Fruit fly (Drosophila melanogaster) whole organism, embryonic: ENCODE data around the gene ind.

Source experiments
- Aef1 ChIP-seq: fragments of 200-800 bp; sonication (Bioruptor generic); IDR thresholded peaks from 3 replicates; pipeline ENCODE4 v1.3.6; 2022; ENCODE audit warnings: missing biosample characterization, missing genetic modification characterization
- Atf3 ChIP-seq: fragments of 200-800 bp; sonication (Bioruptor generic); optimal IDR thresholded peaks from 3 replicates; lab custom pipeline; 2016; ENCODE audit warnings: missing biosample characterization, missing genetic modification characterization
- C15 ChIP-seq: fragments of 200-800 bp; sonication (Bioruptor generic); IDR thresholded peaks from 3 replicates; pipeline ENCODE4 v1.3.6; 2022; ENCODE audit warnings: missing biosample characterization, missing genetic modification characterization
- CG10209 ChIP-seq: fragments of 200-800 bp; sonication (Bioruptor generic); optimal IDR thresholded peaks from 3 replicates; lab custom pipeline; 2017; ENCODE audit warnings: missing biosample characterization, mild to moderate bottlenecking, missing genetic modification characterization, missing genetic modification reagents
- CG11456 ChIP-seq: fragments of 200-800 bp; sonication (Bioruptor generic); IDR thresholded peaks from 3 replicates; pipeline ENCODE4 v1.3.6; 2022; ENCODE audit warnings: missing biosample characterization, missing genetic modification characterization
- CG13287 ChIP-seq: fragments of 200-800 bp; sonication (Bioruptor generic); IDR thresholded peaks from 2 replicates; pipeline ENCODE4 v1.3.6; 2022; ENCODE audit warnings: missing biosample characterization, missing genetic modification characterization; ENCODE audit not compliant: partially characterized antibody
- CG17829 ChIP-seq: fragments of 200-800 bp; optimal IDR thresholded peaks from 2 replicates; lab custom pipeline; 2019; ENCODE audit warnings: missing biosample characterization, mild to moderate bottlenecking, missing genetic modification characterization, moderate library complexity
- CG18764 ChIP-seq: fragments of 200-800 bp; sonication (Bioruptor generic); optimal IDR thresholded peaks from 3 replicates; lab custom pipeline; 2016; ENCODE audit warnings: missing biosample characterization, missing genetic modification characterization
- CG2678 ChIP-seq: fragments of 200-800 bp; sonication (Bioruptor generic); optimal IDR thresholded peaks from 3 replicates; lab custom pipeline; 2019; ENCODE audit warnings: missing biosample characterization, mild to moderate bottlenecking, missing genetic modification characterization, moderate library complexity
- CG2875 ChIP-seq: fragments of 200-800 bp; sonication (Bioruptor generic); optimal IDR thresholded peaks from 2 replicates; lab custom pipeline; 2017; ENCODE audit warnings: missing biosample characterization, mild to moderate bottlenecking, missing genetic modification characterization, missing genetic modification reagents
- CG2889 ChIP-seq: fragments of 200-800 bp; sonication (Bioruptor generic); IDR thresholded peaks from 3 replicates; pipeline ENCODE4 v1.3.6; 2022; ENCODE audit warnings: missing biosample characterization, missing genetic modification characterization
- CG31365 ChIP-seq: fragments of 200-800 bp; sonication (Bioruptor generic); optimal IDR thresholded peaks from 2 replicates; lab custom pipeline; 2018; ENCODE audit warnings: missing biosample characterization, mild to moderate bottlenecking, missing genetic modification characterization
- CG3163 ChIP-seq: fragments of 200-800 bp; sonication (Bioruptor generic); optimal IDR thresholded peaks from 3 replicates; lab custom pipeline; 2016; ENCODE audit warnings: missing biosample characterization, missing genetic modification characterization
- CG3281 ChIP-seq: fragments of 200-800 bp; sonication (Bioruptor generic); optimal IDR thresholded peaks from 3 replicates; lab custom pipeline; 2017; ENCODE audit warnings: missing biosample characterization, mild to moderate bottlenecking, missing genetic modification characterization
- CG34376 ChIP-seq: fragments of 200-800 bp; sonication (Bioruptor generic); optimal IDR thresholded peaks from 2 replicates; lab custom pipeline; 2018; ENCODE audit warnings: missing biosample characterization, mild to moderate bottlenecking, missing genetic modification characterization
- CG3838 ChIP-seq: fragments of 200-800 bp; sonication (Bioruptor generic); optimal IDR thresholded peaks from 3 replicates; lab custom pipeline; 2016; ENCODE audit warnings: missing biosample characterization, missing genetic modification characterization
- CG8089 ChIP-seq: fragments of 200-800 bp; sonication (Bioruptor generic); optimal IDR thresholded peaks from 3 replicates; lab custom pipeline; 2016; ENCODE audit warnings: missing biosample characterization, missing genetic modification characterization
- CG8765 ChIP-seq: fragments of 200-800 bp; sonication (Bioruptor generic); IDR thresholded peaks from 2 replicates; pipeline ENCODE4 v1.3.6; 2022; ENCODE audit warnings: missing biosample characterization, missing genetic modification characterization
- Chrac-16 ChIP-seq: fragments of 200-800 bp; sonication (Bioruptor generic); optimal IDR thresholded peaks from 3 replicates; lab custom pipeline; 2016; ENCODE audit warnings: missing biosample characterization, missing genetic modification characterization
- Dip2 ChIP-seq: fragments of 200-800 bp; sonication (Bioruptor generic); IDR thresholded peaks from 2 replicates; pipeline ENCODE4 v1.3.6; 2022; ENCODE audit warnings: missing biosample characterization, missing genetic modification characterization
- Fer2 ChIP-seq: fragments of 200-800 bp; sonication (Bioruptor generic); optimal IDR thresholded peaks from 2 replicates; lab custom pipeline; 2018; ENCODE audit warnings: missing biosample characterization, mild to moderate bottlenecking, missing genetic modification characterization, moderate library complexity
- Hand ChIP-seq: fragments of 200-800 bp; sonication (Bioruptor generic); optimal IDR thresholded peaks from 2 replicates; lab custom pipeline; 2017; ENCODE audit warnings: mild to moderate bottlenecking, missing biosample characterization, missing genetic modification reagents, missing genetic modification characterization
- Lim3 ChIP-seq: fragments of 200-800 bp; sonication (Bioruptor generic); IDR thresholded peaks from 2 replicates; pipeline ENCODE4 v1.3.6; 2022; ENCODE audit warnings: missing biosample characterization, missing genetic modification characterization
- Mrtf ChIP-seq: fragments of 200-800 bp; sonication (Bioruptor generic); IDR thresholded peaks from 3 replicates; pipeline ENCODE4 v1.3.6; 2022; ENCODE audit warnings: missing biosample characterization, missing genetic modification characterization
- Optix ChIP-seq: fragments of 200-800 bp; sonication (Bioruptor generic); IDR thresholded peaks from 3 replicates; pipeline ENCODE4 v1.3.6; 2022; ENCODE audit warnings: missing biosample characterization, missing genetic modification characterization
- Ptx1 ChIP-seq: fragments of 200-800 bp; sonication (Bioruptor generic); IDR thresholded peaks from 2 replicates; pipeline ENCODE4 v1.3.6; 2022; ENCODE audit warnings: missing biosample characterization, missing genetic modification characterization
- Side ChIP-seq: fragments of 200-800 bp; sonication (Bioruptor generic); optimal IDR thresholded peaks from 2 replicates; lab custom pipeline; 2016; ENCODE audit warnings: missing biosample characterization, missing genetic modification characterization
- Stat92E ChIP-seq, 3 experiments: fragments of >200 bp in 2 of 3; fragments of 200-800 bp in 1 of 3; sonication (Bioruptor generic) in 1 of 3; optimal IDR thresholded peaks; 2 replicates each; lab custom pipeline; 2017 to 2019; ENCODE audit warnings: missing biosample characterization in 3 of 3, missing genetic modification characterization in 3 of 3, mild to moderate bottlenecking in 1 of 3, moderate library complexity in 1 of 3
- TFAM ChIP-seq: fragments of 200-800 bp; sonication (Bioruptor generic); optimal IDR thresholded peaks from 2 replicates; lab custom pipeline; 2017; ENCODE audit warnings: missing biosample characterization, missing genetic modification characterization, inconsistent platforms
- Tbp ChIP-seq: fragments of >200 bp; optimal IDR thresholded peaks from 2 replicates; lab custom pipeline; 2018; ENCODE audit warnings: missing biosample characterization, missing genetic modification characterization
- Xrp1 ChIP-seq: fragments of 200-800 bp; sonication (Bioruptor generic); IDR thresholded peaks from 2 replicates; pipeline ENCODE4 v1.3.6; 2022; ENCODE audit warnings: missing biosample characterization, missing genetic modification characterization
- YL-1 ChIP-seq: fragments of 200-800 bp; sonication (Bioruptor generic); optimal IDR thresholded peaks from 3 replicates; lab custom pipeline; 2017; ENCODE audit warnings: missing biosample characterization, mild to moderate bottlenecking, missing genetic modification characterization
- abd-A ChIP-seq: fragments of 200-800 bp; sonication (Bioruptor generic); optimal IDR thresholded peaks from 3 replicates; lab custom pipeline; 2019; ENCODE audit warnings: missing biosample characterization, mild to moderate bottlenecking, missing genetic modification characterization, moderate library complexity
- aop ChIP-seq: fragments of 200-800 bp; sonication (Bioruptor generic); IDR thresholded peaks from 2 replicates; pipeline ENCODE4 v1.3.6; 2022; ENCODE audit warnings: missing biosample characterization, missing genetic modification characterization
- br ChIP-seq: fragments of >200 bp; optimal IDR thresholded peaks from 2 replicates; lab custom pipeline; 2017
- btn ChIP-seq: fragments of 200-800 bp; sonication (Bioruptor generic); optimal IDR thresholded peaks from 2 replicates; lab custom pipeline; 2016; ENCODE audit warnings: missing biosample characterization, missing genetic modification characterization
- dati ChIP-seq: fragments of 200-800 bp; sonication (Bioruptor generic); IDR thresholded peaks from 2 replicates; pipeline ENCODE4 v1.3.6; 2022; ENCODE audit warnings: missing biosample characterization, missing genetic modification characterization
- emc ChIP-seq: fragments of 200-800 bp; sonication (Bioruptor generic); optimal IDR thresholded peaks from 2 replicates; lab custom pipeline; 2016; ENCODE audit warnings: missing biosample characterization, missing genetic modification characterization
- ems ChIP-seq: fragments of 200-800 bp; sonication (Bioruptor generic); optimal IDR thresholded peaks from 3 replicates; lab custom pipeline; 2016; ENCODE audit warnings: missing biosample characterization, missing genetic modification characterization
- klu ChIP-seq: fragments of 200-800 bp; sonication (Bioruptor generic); IDR thresholded peaks from 2 replicates; pipeline ENCODE4 v1.3.6; 2022; ENCODE audit warnings: missing biosample characterization, missing genetic modification characterization
- mirr ChIP-seq: fragments of 200-800 bp; sonication (Bioruptor generic); optimal IDR thresholded peaks from 3 replicates; lab custom pipeline; 2018; ENCODE audit warnings: missing biosample characterization, mild to moderate bottlenecking, missing genetic modification characterization
- prd ChIP-seq, 3 experiments: fragments of >200 bp in 2 of 3; fragments of 200-800 bp in 1 of 3; sonication (Bioruptor generic) in 1 of 3; optimal IDR thresholded peaks in 2 of 3; IDR thresholded peaks in 1 of 3; 2 replicates in 2 of 3; 3 replicates in 1 of 3; pipeline versions ENCODE4 v1.3.6 to Lab custom; 2017 to 2022; ENCODE audit warnings: missing biosample characterization in 1 of 3, missing genetic modification characterization in 1 of 3
- seq ChIP-seq: fragments of 200-800 bp; sonication (Bioruptor generic); IDR thresholded peaks from 2 replicates; pipeline ENCODE4 v1.3.6; 2022; ENCODE audit warnings: missing biosample characterization, missing genetic modification characterization
- sob ChIP-seq: fragments of 200-800 bp; sonication (Bioruptor generic); IDR thresholded peaks from 2 replicates; pipeline ENCODE4 v1.3.6; 2022; ENCODE audit warnings: missing biosample characterization, missing genetic modification characterization
- sr ChIP-seq: fragments of 200-800 bp; sonication (Bioruptor generic); IDR thresholded peaks from 3 replicates; pipeline ENCODE4 v1.3.6; 2022; ENCODE audit warnings: missing biosample characterization, missing genetic modification characterization
- ssp ChIP-seq: fragments of 200-800 bp; sonication (Bioruptor generic); IDR thresholded peaks from 2 replicates; pipeline ENCODE4 v1.3.6; 2022; ENCODE audit warnings: missing biosample characterization, missing genetic modification characterization
- tio ChIP-seq: fragments of 200-800 bp; sonication (Bioruptor generic); optimal IDR thresholded peaks from 2 replicates; lab custom pipeline; 2017; ENCODE audit warnings: missing biosample characterization, missing genetic modification characterization, inconsistent platforms
- tll ChIP-seq, 2 experiments: fragments of 200-800 bp in 1 of 2; fragments of >200 bp in 1 of 2; sonication (Bioruptor generic) in 1 of 2; optimal IDR thresholded peaks; 2 replicates each; lab custom pipeline; 2017 to 2019; ENCODE audit warnings: missing biosample characterization in 2 of 2, missing genetic modification characterization in 2 of 2, mild to moderate bottlenecking in 1 of 2, moderate library complexity in 1 of 2
- tup ChIP-seq: fragments of 200-800 bp; sonication (Bioruptor generic); optimal IDR thresholded peaks from 2 replicates; lab custom pipeline; 2016; ENCODE audit warnings: missing biosample characterization, mild to moderate bottlenecking, missing genetic modification characterization, moderate library complexity
- zen2 ChIP-seq: fragments of 200-800 bp; sonication (Bioruptor generic); IDR thresholded peaks from 3 replicates; pipeline ENCODE4 v1.3.6; 2022; ENCODE audit warnings: missing biosample characterization, missing genetic modification characterization; ENCODE audit not compliant: partially characterized antibody

ind gene

DNA sequence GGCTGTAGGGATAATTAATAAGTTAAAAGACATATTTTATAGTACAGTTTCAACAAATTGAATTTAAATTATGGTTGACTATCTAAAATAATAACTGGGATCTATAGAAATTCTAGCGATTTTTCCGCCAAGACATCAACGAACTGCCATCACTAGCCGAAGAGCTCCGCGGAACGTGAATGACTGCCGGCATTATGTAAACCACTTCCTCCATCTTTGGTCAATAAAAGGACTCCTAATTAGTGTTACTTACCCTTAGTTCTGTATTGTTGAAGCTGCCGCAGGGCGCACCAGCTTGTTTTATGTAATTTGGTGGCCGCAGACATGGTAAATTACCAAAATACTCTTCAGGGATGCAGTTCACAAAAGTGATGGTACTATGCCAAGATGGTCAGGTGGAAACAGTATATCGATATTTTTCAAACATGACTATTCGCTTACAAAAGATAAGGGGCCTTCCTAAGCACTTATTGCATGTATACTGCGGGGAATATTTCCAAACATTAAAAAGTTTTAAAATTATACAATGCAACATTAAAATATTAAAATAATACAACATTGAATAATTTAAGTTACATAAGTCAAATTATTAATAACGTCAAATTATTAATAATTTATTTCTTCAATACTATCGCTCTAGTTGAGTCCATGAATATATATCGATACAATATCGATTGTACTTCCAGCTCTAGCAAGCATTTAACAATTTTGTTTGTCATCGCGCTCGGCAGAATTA is 44.3 kb downstream of the ind start, which contains the start of the genes mRpL39 and Prosbeta2 (continued):
- TF ChIP-seq seq (no peak), CG8089 (GFP tag; lab: Kevin White, UChicago) (no peak), dati (GFP tag; lab: Robert Waterston, UW) (no peak), abd-A (tag; lab: Kevin White, UChicago) (no peak), Lim3 (GFP tag; lab: Robert Waterston, UW) (no peak), Atf3 (GFP tag; lab: Kevin White, UChicago) (no peak), Fer2 (tag; lab: Kevin White, UChicago) (peak; percentile 1), Xrp1 (GFP tag; lab: Robert Waterston, UW) (peak; percentile 76), CG3163 (GFP tag; lab: Kevin White, UChicago) (no peak), Hand (GFP tag; lab: Kevin White, UChicago) (no peak), klu (GFP tag; lab: Robert Waterston, UW) (peak; percentile 49; the same call in 1 of the 2 replicates), tup (GFP tag; lab: Kevin White, UChicago) (no peak), ems (GFP tag; lab: Kevin White, UChicago) (no peak), Aef1 (GFP tag; lab: Robert Waterston, UW) (peak; percentile 62), CG3838 (no peak), CG3281 (GFP tag; lab: Kevin White, UChicago) (peak; percentile 33), Mrtf (GFP tag; lab: Robert Waterston, UW) (peak; percentile 65; the same call in 2 of the 3 replicates), tio (GFP tag; lab: Kevin White, UChicago) (no peak), Ptx1 (peak; percentile 81), CG2875 (GFP tag; lab: Kevin White, UChicago) (no peak), Side (GFP tag; lab: Kevin White, UChicago) (no peak), Stat92E (GFP tag; optimal IDR thresholded peaks at IDR 0.05; lab: Kevin White, UChicago) (no peak), CG18764 (GFP tag; lab: Kevin White, UChicago) (peak; percentile 69), Dip2 (GFP tag; lab: Robert Waterston, UW) (no peak), CG10209 (GFP tag; lab: Kevin White, UChicago) (no peak), Chrac-16 (GFP tag; lab: Kevin White, UChicago) (no peak), Tbp (GFP tag; lab: Kevin White, UChicago) (no peak), btn (GFP tag; lab: Kevin White, UChicago) (no peak), CG31365 (no peak), br (lab: Kevin White, UChicago) (no peak), CG11456 (GFP tag; lab: Robert Waterston, UW) (peak; percentile 64; the same call in 1 of the 3 replicates), CG2889 (GFP tag; lab: Robert Waterston, UW) (no peak), emc (GFP tag; lab: Kevin White, UChicago) (no peak), Optix (GFP tag; lab: Robert Waterston, UW) (peak; percentile 42; the same call in 1 of the 3 replicates), CG13287 (GFP tag; lab: Robert Waterston, UW) (peak; percentile 98), C15 (GFP tag; lab: Robert Waterston, UW) (0 out of 3 replicates have a peak, but pooled peaks have one; percentile 27), ssp (GFP tag; lab: Robert Waterston, UW) (peak; percentile 92), prd (optimal IDR thresholded peaks at IDR 0.05; lab: Kevin White, UChicago) (no peak), prd (GFP tag; IDR thresholded peaks at IDR 0.05; lab: Robert Waterston, UW) (peak; percentile 78), zen2 (GFP tag; lab: Robert Waterston, UW) (peak; percentile 77; the same call in 2 of the 3 replicates), sob (GFP tag; lab: Robert Waterston, UW) (peak; percentile 79), aop (0 out of 2 replicates have a peak, but pooled peaks have one; percentile 19), mirr (GFP tag; lab: Kevin White, UChicago) (no peak), TFAM (GFP tag; lab: Kevin White, UChicago) (no peak), CG8765 (GFP tag; lab: Robert Waterston, UW) (no peak), tll (GFP tag; optimal IDR thresholded peaks at IDR 0.05; lab: Kevin White, UChicago) (no peak), sr (GFP tag; lab: Robert Waterston, UW) (no peak), CG2678 (tag; lab: Kevin White, UChicago) (no peak), YL-1 (GFP tag; lab: Kevin White, UChicago) (no peak), CG34376 (GFP tag; lab: Kevin White, UChicago) (no peak), CG17829 (tag; lab: Kevin White, UChicago) (peak; percentile 79)
